Fruit fly (Drosophila melanogaster) whole organism, prepupa: ENCODE data around the gene Tsp26A.

Experiments used
- Blimp-1 ChIP-seq: fragments of 200-800 bp; sonication (Bioruptor generic); optimal IDR thresholded peaks from 3 replicates; lab custom pipeline; 2017; ENCODE audit warnings: missing biosample characterization, missing genetic modification characterization, mild to moderate bottlenecking, moderate library complexity, missing genetic modification reagents
- CG10631 ChIP-seq: fragments of 200-800 bp; sonication (Bioruptor generic); optimal IDR thresholded peaks from 2 replicates; lab custom pipeline; 2016; ENCODE audit warnings: missing biosample characterization, missing genetic modification characterization
- CG10669 ChIP-seq: fragments of 200-800 bp; sonication (Bioruptor generic); optimal IDR thresholded peaks from 3 replicates; lab custom pipeline; 2018; ENCODE audit warnings: missing biosample characterization, mild to moderate bottlenecking, missing genetic modification characterization, moderate library complexity
- CG11294 ChIP-seq: fragments of 200-800 bp; sonication (Bioruptor generic); IDR thresholded peaks from 2 replicates; pipeline ENCODE4 v1.3.6; 2022; ENCODE audit warnings: missing biosample characterization, missing genetic modification characterization
- CG11762 ChIP-seq: fragments of 200-800 bp; sonication (Bioruptor generic); optimal IDR thresholded peaks from 3 replicates; lab custom pipeline; 2016; ENCODE audit warnings: missing biosample characterization, missing genetic modification characterization; ENCODE audit not compliant: insufficient read depth
- CG11902 ChIP-seq: fragments of 200-800 bp; sonication (Bioruptor generic); optimal IDR thresholded peaks from 3 replicates; lab custom pipeline; 2016; ENCODE audit warnings: missing biosample characterization, missing genetic modification characterization
- CG3032 ChIP-seq: fragments of 200-800 bp; optimal IDR thresholded peaks from 2 replicates; lab custom pipeline; 2019; ENCODE audit warnings: missing biosample characterization, mild to moderate bottlenecking, missing genetic modification characterization, moderate library complexity
- CG31627 ChIP-seq: fragments of 200-800 bp; sonication (Bioruptor generic); optimal IDR thresholded peaks from 3 replicates; lab custom pipeline; 2016; ENCODE audit warnings: missing biosample characterization, missing genetic modification characterization
- CG32006 ChIP-seq: fragments of 200-800 bp; sonication (Bioruptor generic); optimal IDR thresholded peaks from 3 replicates; lab custom pipeline; 2017; ENCODE audit warnings: missing biosample characterization, mild to moderate bottlenecking, missing genetic modification characterization
- CG3919 ChIP-seq: fragments of 200-800 bp; sonication (Bioruptor generic); optimal IDR thresholded peaks from 3 replicates; lab custom pipeline; 2016; ENCODE audit warnings: missing biosample characterization, missing genetic modification characterization
- CG4318 ChIP-seq: fragments of 200-800 bp; sonication (Bioruptor generic); optimal IDR thresholded peaks from 3 replicates; lab custom pipeline; 2017; ENCODE audit warnings: missing biosample characterization, mild to moderate bottlenecking, missing genetic modification characterization
- CG6163 ChIP-seq: fragments of 200-800 bp; sonication (Bioruptor generic); IDR thresholded peaks from 3 replicates; pipeline ENCODE4 v1.3.6; 2022; ENCODE audit warnings: missing biosample characterization, missing genetic modification characterization
- CG6792 ChIP-seq: fragments of 200-800 bp; sonication (Bioruptor generic); optimal IDR thresholded peaks from 3 replicates; lab custom pipeline; 2016; ENCODE audit warnings: missing biosample characterization, missing genetic modification characterization
- CG7368 ChIP-seq: fragments of 200-800 bp; sonication (Bioruptor generic); optimal IDR thresholded peaks from 3 replicates; lab custom pipeline; 2016; ENCODE audit warnings: missing biosample characterization, missing genetic modification characterization
- CG8119 ChIP-seq: fragments of 200-800 bp; sonication (Bioruptor generic); IDR thresholded peaks from 3 replicates; pipeline ENCODE4 v1.3.6; 2022; ENCODE audit warnings: missing biosample characterization, missing genetic modification characterization
- CG8632 ChIP-seq: fragments of 200-800 bp; sonication (Bioruptor generic); optimal IDR thresholded peaks from 3 replicates; lab custom pipeline; 2016; ENCODE audit warnings: missing biosample characterization, missing genetic modification characterization
- CG9139 ChIP-seq: fragments of 200-800 bp; sonication (Bioruptor generic); optimal IDR thresholded peaks from 3 replicates; lab custom pipeline; 2017; ENCODE audit warnings: missing biosample characterization, mild to moderate bottlenecking, missing genetic modification characterization
- Eip75B ChIP-seq: fragments of 200-800 bp; sonication (Bioruptor generic); optimal IDR thresholded peaks from 3 replicates; lab custom pipeline; 2016; ENCODE audit warnings: missing biosample characterization, missing genetic modification characterization
- Eip78C ChIP-seq: fragments of 200-800 bp; sonication (Bioruptor generic); peaks from one replicate; lab custom pipeline; 2016; ENCODE audit warnings: missing biosample characterization, missing genetic modification characterization
- Eip93F ChIP-seq: fragments of 200-800 bp; sonication (Bioruptor generic); optimal IDR thresholded peaks from 2 replicates; lab custom pipeline; 2016; ENCODE audit warnings: missing biosample characterization, mild to moderate bottlenecking, missing genetic modification characterization
- Ets21C ChIP-seq: fragments of 200-800 bp; sonication (Bioruptor generic); optimal IDR thresholded peaks from 3 replicates; lab custom pipeline; 2016; ENCODE audit warnings: missing biosample characterization, missing genetic modification characterization
- Ets96B ChIP-seq: fragments of 200-800 bp; optimal IDR thresholded peaks from 2 replicates; lab custom pipeline; 2019; ENCODE audit warnings: missing biosample characterization, mild to moderate bottlenecking, missing genetic modification characterization, moderate library complexity
- Hr38 ChIP-seq: sonication (Bioruptor generic); optimal IDR thresholded peaks from 2 replicates; lab custom pipeline; 2016; ENCODE audit warnings: missing biosample characterization, missing genetic modification characterization
- Lpt ChIP-seq: fragments of 200-800 bp; sonication (Bioruptor generic); optimal IDR thresholded peaks from 3 replicates; lab custom pipeline; 2016; ENCODE audit warnings: missing biosample characterization, missing genetic modification characterization
- Smox ChIP-seq: fragments of 200-800 bp; sonication (Bioruptor generic); optimal IDR thresholded peaks from 3 replicates; lab custom pipeline; 2016; ENCODE audit warnings: missing biosample characterization, missing genetic modification characterization
- Sox102F ChIP-seq: fragments of 200-800 bp; sonication (Bioruptor generic); optimal IDR thresholded peaks from 2 replicates; lab custom pipeline; 2016; ENCODE audit warnings: missing biosample characterization, mild to moderate bottlenecking, missing genetic modification characterization
- Sox14 ChIP-seq: fragments of 200-800 bp; sonication (Bioruptor generic); optimal IDR thresholded peaks from 3 replicates; lab custom pipeline; 2016; ENCODE audit warnings: missing biosample characterization, missing genetic modification characterization
- Sox15 ChIP-seq: fragments of 200-800 bp; sonication (Bioruptor generic); optimal IDR thresholded peaks from 3 replicates; lab custom pipeline; 2016; ENCODE audit warnings: missing biosample characterization, missing genetic modification characterization
- achi ChIP-seq: fragments of 200-800 bp; sonication (Bioruptor generic); optimal IDR thresholded peaks from 3 replicates; lab custom pipeline; 2016; ENCODE audit warnings: missing biosample characterization, missing genetic modification characterization
- dac ChIP-seq: fragments of 200-800 bp; sonication (Bioruptor generic); optimal IDR thresholded peaks from 2 replicates; lab custom pipeline; 2017; ENCODE audit warnings: missing biosample characterization, mild to moderate bottlenecking, missing genetic modification characterization
- dsx ChIP-seq: fragments of 200-800 bp; optimal IDR thresholded peaks from 3 replicates; lab custom pipeline; 2019; ENCODE audit warnings: missing biosample characterization, mild to moderate bottlenecking, missing genetic modification characterization, moderate library complexity; ENCODE audit not compliant: poor library complexity, severe bottlenecking
- eg ChIP-seq: fragments of 200-800 bp; sonication (Bioruptor generic); IDR thresholded peaks from 3 replicates; pipeline ENCODE4 v1.3.6; 2022; ENCODE audit warnings: missing biosample characterization, missing genetic modification characterization
- esn ChIP-seq: fragments of 200-800 bp; sonication (Bioruptor generic); optimal IDR thresholded peaks from 2 replicates; lab custom pipeline; 2016; ENCODE audit warnings: missing biosample characterization, mild to moderate bottlenecking, missing genetic modification characterization, moderate library complexity
- fd59A ChIP-seq: fragments of 200-800 bp; sonication (Bioruptor generic); optimal IDR thresholded peaks from 2 replicates; lab custom pipeline; 2017; ENCODE audit warnings: missing biosample characterization, mild to moderate bottlenecking, missing genetic modification characterization, missing genetic modification reagents
- fd85E ChIP-seq: fragments of 200-800 bp; sonication (Bioruptor generic); optimal IDR thresholded peaks from 3 replicates; lab custom pipeline; 2016; ENCODE audit warnings: missing biosample characterization, missing genetic modification characterization
- pdm3 ChIP-seq: fragments of 200-800 bp; sonication (Bioruptor generic); optimal IDR thresholded peaks from 3 replicates; lab custom pipeline; 2016; ENCODE audit warnings: missing biosample characterization, missing genetic modification characterization
- salr ChIP-seq, 2 experiments: fragments of 200-800 bp; sonication (Bioruptor generic); optimal IDR thresholded peaks; 3 replicates each; lab custom pipeline; 2016 to 2018; ENCODE audit warnings: missing biosample characterization in 2 of 2, missing genetic modification characterization in 2 of 2, mild to moderate bottlenecking in 1 of 2
- svp ChIP-seq: fragments of 200-800 bp; sonication (Bioruptor generic); peaks from one replicate; lab custom pipeline; 2016; ENCODE audit warnings: missing biosample characterization, missing genetic modification characterization
- topi ChIP-seq: fragments of 200-800 bp; sonication (Bioruptor generic); optimal IDR thresholded peaks from 3 replicates; lab custom pipeline; 2016; ENCODE audit warnings: missing biosample characterization, missing genetic modification characterization
- vri ChIP-seq: fragments of 200-800 bp; sonication (Bioruptor generic); optimal IDR thresholded peaks from 3 replicates; lab custom pipeline; 2016; ENCODE audit warnings: missing biosample characterization, mild to moderate bottlenecking, missing genetic modification characterization

The Tsp26A gene

DNA sequence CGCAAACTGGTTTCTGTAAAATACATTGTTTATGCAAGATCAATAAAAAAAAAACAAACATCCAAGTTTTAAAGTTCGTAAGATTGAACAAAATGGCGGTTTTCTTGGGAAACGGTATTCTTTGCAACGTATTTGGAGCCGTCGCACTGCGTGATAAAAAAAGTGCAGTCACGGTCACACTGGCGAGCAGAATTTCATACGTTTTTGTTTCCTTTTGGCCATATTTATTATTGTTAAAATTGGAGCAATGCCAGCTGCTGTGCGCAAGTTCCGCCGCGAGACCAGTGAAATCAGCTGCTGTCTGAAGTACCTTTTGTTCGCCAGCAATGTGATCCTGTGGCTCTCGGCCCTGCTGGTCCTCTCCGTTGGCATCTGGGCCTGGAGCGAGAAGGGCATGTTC is at the start of gene Tsp26A:
Gene Tsp26A, plus strand, starts transcription at position 164 of the 400 bp plus-strand sequence.
- TF ChIP-seq Eip78C (GFP tag; lab: Kevin White, UChicago), result peak; percentile 41
- TF ChIP-seq Ets21C, result no peak
- TF ChIP-seq esn, result peak; percentile 9

DNA sequence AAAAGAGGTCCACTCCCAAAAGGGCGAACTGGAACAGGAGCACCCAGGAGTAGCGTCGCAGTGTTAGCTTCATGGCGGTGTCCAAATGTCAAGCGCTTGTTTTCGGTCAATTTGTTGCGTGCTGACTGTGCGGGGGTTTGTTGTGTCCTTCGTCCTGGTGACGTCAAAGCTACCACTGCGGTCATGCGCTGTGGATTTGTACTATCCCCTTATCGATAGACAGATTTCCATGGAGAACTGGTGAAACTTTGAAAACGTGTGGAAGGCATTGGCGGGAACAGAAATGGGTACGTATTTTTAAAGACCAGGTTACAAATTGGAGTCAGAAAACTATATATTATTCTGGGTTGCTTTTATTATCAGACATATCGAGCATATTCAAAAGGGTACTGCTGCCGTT is 43.9 kb upstream of the Tsp26A start, which contains the start of gene CG13999:
Gene CG13999, minus strand, starts transcription at position 314 of the 400 bp plus-strand sequence.
- no peak for TF ChIP-seq Eip78C (GFP tag; lab: Kevin White, UChicago)
- no peak for TF ChIP-seq fd85E (GFP tag; lab: Kevin White, UChicago)
- TF ChIP-seq dac, result no peak
- no peak for TF ChIP-seq CG3919 (GFP tag; lab: Kevin White, UChicago)
- TF ChIP-seq esn, result no peak
- no peak for TF ChIP-seq CG3032 (tag; lab: Kevin White, UChicago)
- no peak for TF ChIP-seq achi
- no peak for TF ChIP-seq salr (GFP tag; optimal IDR thresholded peaks at IDR 0.05; lab: Kevin White, UChicago)
- no peak for TF ChIP-seq CG31627 (GFP tag; lab: Kevin White, UChicago)
- no peak for TF ChIP-seq CG10669 (GFP tag; lab: Kevin White, UChicago)
- TF ChIP-seq dsx (GFP tag; lab: Kevin White, UChicago), result no peak
- no peak for TF ChIP-seq Sox15 (GFP tag; lab: Kevin White, UChicago)
- no peak for TF ChIP-seq Eip93F (GFP tag; lab: Kevin White, UChicago)
- no peak for TF ChIP-seq CG8632 (GFP tag; lab: Kevin White, UChicago)
- no peak for TF ChIP-seq CG11294
- no peak for TF ChIP-seq Ets96B (tag; lab: Kevin White, UChicago)
- TF ChIP-seq CG32006 (GFP tag; lab: Kevin White, UChicago), result no peak
- TF ChIP-seq Eip75B (GFP tag; lab: Kevin White, UChicago), result no peak
- no peak for TF ChIP-seq Hr38 (GFP tag; lab: Kevin White, UChicago)

DNA sequence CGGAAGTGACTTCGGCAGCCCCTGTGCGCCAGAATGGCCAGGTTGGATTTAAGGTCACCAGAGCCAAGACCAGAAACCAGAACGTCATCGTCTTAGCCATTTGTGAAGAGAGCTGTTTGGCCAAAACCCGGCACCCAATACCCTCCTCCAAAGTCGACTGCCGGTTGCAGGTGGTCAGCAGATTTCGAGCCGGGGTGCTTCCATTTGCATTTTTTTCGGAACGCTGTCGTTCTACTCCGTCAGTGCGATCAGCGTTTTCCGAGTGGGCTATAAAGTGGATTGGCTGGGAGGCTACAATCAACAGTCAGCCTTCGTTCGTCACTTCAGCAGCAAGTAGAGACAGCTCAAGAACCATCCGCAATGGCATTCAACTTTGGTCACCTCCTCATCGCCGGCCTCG is 43.3 kb upstream of the Tsp26A start, which contains the start of the genes CG13998 and Vm26Ab:
Gene CG13998, minus strand, starts transcription at position 114 of the 400 bp plus-strand sequence.
Gene Vm26Ab, plus strand, starts transcription at position 299 of the 400 bp plus-strand sequence.
- TF ChIP-seq CG4318, result no peak
- no peak for TF ChIP-seq CG7368
- TF ChIP-seq pdm3, result no peak
- TF ChIP-seq Lpt (GFP tag; lab: Kevin White, UChicago), result no peak
- no peak for TF ChIP-seq Eip75B (GFP tag; lab: Kevin White, UChicago)
- no peak for TF ChIP-seq CG11762 (GFP tag; lab: Kevin White, UChicago)
- no peak for TF ChIP-seq CG10631
- TF ChIP-seq topi, result no peak
- TF ChIP-seq CG8632 (GFP tag; lab: Kevin White, UChicago), result no peak
- no peak for TF ChIP-seq vri (GFP tag; lab: Kevin White, UChicago)
- no peak for TF ChIP-seq Sox14 (GFP tag; lab: Kevin White, UChicago)
- no peak for TF ChIP-seq CG8119 (GFP tag; lab: Robert Waterston, UW)
- no peak for TF ChIP-seq Ets96B (tag; lab: Kevin White, UChicago)
- TF ChIP-seq Blimp-1 (GFP tag; lab: Kevin White, UChicago), result no peak
- TF ChIP-seq eg (GFP tag; lab: Robert Waterston, UW), result no peak
- no peak for TF ChIP-seq svp
- TF ChIP-seq CG9139, result no peak

DNA sequence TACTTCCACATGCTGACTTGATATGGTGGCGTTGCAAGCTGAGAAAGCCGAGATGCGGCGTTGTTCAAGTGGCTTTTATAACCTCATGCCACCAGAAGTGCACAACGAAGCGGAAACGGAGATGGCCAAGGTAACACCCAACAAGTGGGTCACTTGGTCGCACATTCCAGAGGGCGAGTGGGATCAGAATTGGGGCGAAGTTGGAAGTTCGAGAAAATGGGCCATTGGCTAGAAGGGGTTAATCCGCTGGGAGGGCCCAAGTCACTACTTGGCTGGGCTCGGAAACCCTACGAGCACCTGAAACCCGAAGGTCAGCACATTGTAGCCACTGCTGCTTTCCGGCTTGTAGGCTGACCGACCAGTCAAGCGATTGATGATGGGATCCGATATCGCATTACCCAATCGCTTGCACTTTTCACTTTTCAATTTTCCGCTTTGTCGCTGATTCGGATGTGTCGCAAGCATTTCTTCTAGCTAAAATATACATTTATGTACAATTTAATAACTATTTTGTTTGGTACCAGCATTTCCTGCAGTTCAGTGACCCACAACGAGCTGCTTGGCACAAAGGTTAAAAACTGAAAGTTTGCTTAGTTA is 41.3 kb upstream of the Tsp26A start, which contains the start of gene Vm26Ac:
Gene Vm26Ac, minus strand, starts transcription at position 51 of the 597 bp plus-strand sequence.
- TF ChIP-seq Eip75B (GFP tag; lab: Kevin White, UChicago), result no peak
- TF ChIP-seq CG8119 (GFP tag; lab: Robert Waterston, UW), result no peak
- no peak for TF ChIP-seq CG6163 (GFP tag; lab: Robert Waterston, UW)
- no peak for TF ChIP-seq CG8632 (GFP tag; lab: Kevin White, UChicago)
- TF ChIP-seq dac, result no peak
- TF ChIP-seq fd59A (GFP tag; lab: Kevin White, UChicago), result no peak
- no peak for TF ChIP-seq CG11902 (GFP tag; lab: Kevin White, UChicago)
- no peak for TF ChIP-seq Sox102F (GFP tag; lab: Kevin White, UChicago)
- TF ChIP-seq CG6792, result no peak
- TF ChIP-seq CG9139, result no peak
- TF ChIP-seq Smox (GFP tag; lab: Kevin White, UChicago), result no peak
- TF ChIP-seq CG32006 (GFP tag; lab: Kevin White, UChicago), result no peak
- TF ChIP-seq salr (GFP tag; optimal IDR thresholded peaks at IDR 0.05; lab: Kevin White, UChicago), result no peak
- no peak for TF ChIP-seq Hr38 (GFP tag; lab: Kevin White, UChicago)
- no peak for TF ChIP-seq CG31627 (GFP tag; lab: Kevin White, UChicago)
